Worm (Caenorhabditis elegans): ENCODE results near the gene F46F3.3.

F46F3.3 gene

ce11 chrV:11682858-11683257 is 15.6 kb downstream of the F46F3.3 start:
- TF ChIP-seq nfya-1 (tag; optimal IDR thresholded peaks at IDR 0.05; ENCODE audit: insufficient read depth) (no peak), nhr-237 (tag; optimal IDR thresholded peaks at IDR 0.05) (no peak), nhr-23 (tag; optimal IDR thresholded peaks at IDR 0.05) (peak; percentile 26), nhr-28 (tag; optimal IDR thresholded peaks at IDR 0.05) (no peak), nhr-43 (tag; optimal IDR thresholded peaks at IDR 0.05; ENCODE audit: poor library complexity, severe bottlenecking) (peak; percentile 2), elt-1 (tag; optimal IDR thresholded peaks at IDR 0.05) (no peak), nhr-76 (tag; optimal IDR thresholded peaks at IDR 0.05) (no peak), jun-1 (tag; optimal IDR thresholded peaks at IDR 0.05) (no peak), nhr-77 (tag; optimal IDR thresholded peaks at IDR 0.05) (no peak)

- TF ChIP-seq lsy-12 (tag; optimal IDR thresholded peaks at IDR 0.05) (no peak), fos-1 (tag; optimal IDR thresholded peaks at IDR 0.05) (no peak), egl-5 (tag; optimal IDR thresholded peaks at IDR 0.05) (no peak), elt-1 (tag; optimal IDR thresholded peaks at IDR 0.05) (no peak), nhr-77 (tag; optimal IDR thresholded peaks at IDR 0.05) (no peak), daf-12 (tag; optimal IDR thresholded peaks at IDR 0.05) (no peak), aly-2 (tag; optimal IDR thresholded peaks at IDR 0.05) (no peak), elt-3 (tag; optimal IDR thresholded peaks at IDR 0.05) (no peak), ceh-82 (tag; optimal IDR thresholded peaks at IDR 0.05) (no peak)
Measured at ce11 chrV:11686877-11687276, 19.6 kb downstream of the F46F3.3 start, which contains the start of gene W05E10.2. TSS of gene W05E10.2 (plus strand) at chrV:11687177.

- TF ChIP-seq ztf-4 (tag; optimal IDR thresholded peaks at IDR 0.05) = no peak
- no peak for TF ChIP-seq jun-1 (tag; optimal IDR thresholded peaks at IDR 0.05)
- TF ChIP-seq ztf-11 (tag; optimal IDR thresholded peaks at IDR 0.05) = no peak
- TF ChIP-seq pqm-1 (tag; optimal IDR thresholded peaks at IDR 0.05) = peak; percentile 52
- TF ChIP-seq sea-2 (GFP tag; optimal IDR thresholded peaks at IDR 0.05) = no peak
- peak; percentile 69 for TF ChIP-seq elt-2 (tag; optimal IDR thresholded peaks at IDR 0.05)
Measured at ce11 chrV:11691553-11691952, 24.3 kb downstream of the F46F3.3 start, which contains the start of gene W05E10.1. TSS of gene W05E10.1 (minus strand) at chrV:11691691.

- no peak for TF ChIP-seq lin-39 (tag; optimal IDR thresholded peaks at IDR 0.05)
- TF ChIP-seq nfya-1 (tag; optimal IDR thresholded peaks at IDR 0.05; ENCODE audit: insufficient read depth) = no peak
- TF ChIP-seq nhr-23 (tag; optimal IDR thresholded peaks at IDR 0.05) = no peak
- TF ChIP-seq ztf-4 (tag; optimal IDR thresholded peaks at IDR 0.05) = no peak
- TF ChIP-seq nhr-77 (tag; optimal IDR thresholded peaks at IDR 0.05) = no peak
- no peak for TF ChIP-seq skn-1 (tag; optimal IDR thresholded peaks at IDR 0.05)
- TF ChIP-seq mdl-1 (tag; optimal IDR thresholded peaks at IDR 0.05) = no peak
- TF ChIP-seq ceh-28 (tag; optimal IDR thresholded peaks at IDR 0.05) = no peak
- no peak for TF ChIP-seq daf-12 (tag; optimal IDR thresholded peaks at IDR 0.05)
- no peak for TF ChIP-seq nhr-11 (tag; optimal IDR thresholded peaks at IDR 0.05)
- no peak for TF ChIP-seq ceh-82 (tag; optimal IDR thresholded peaks at IDR 0.05)
- TF ChIP-seq hmg-11 (tag; optimal IDR thresholded peaks at IDR 0.05) = no peak
- no peak for TF ChIP-seq elt-2 (tag; optimal IDR thresholded peaks at IDR 0.05)
- no peak for TF ChIP-seq eor-1 (tag; optimal IDR thresholded peaks at IDR 0.05)
- no peak for TF ChIP-seq ztf-11 (tag; optimal IDR thresholded peaks at IDR 0.05)
- TF ChIP-seq egl-5 (tag; optimal IDR thresholded peaks at IDR 0.05) = no peak
- no peak for TF ChIP-seq nhr-25 (tag; optimal IDR thresholded peaks at IDR 0.05)
- no peak for TF ChIP-seq elt-1 (tag; optimal IDR thresholded peaks at IDR 0.05)
Measured at ce11 chrV:11695597-11695996, 28.3 kb downstream of the F46F3.3 start, which contains the start of gene W05E10.5. TSS of gene W05E10.5 (minus strand) at chrV:11695697.

- TF ChIP-seq fkh-10 (GFP tag; optimal IDR thresholded peaks at IDR 0.05) (peak; percentile 84), unc-39 (tag; optimal IDR thresholded peaks at IDR 0.05) (no peak)
Measured at ce11 chrV:11697482-11697881, 30.2 kb downstream of the F46F3.3 start.

- no peak for TF ChIP-seq nhr-43 (tag; optimal IDR thresholded peaks at IDR 0.05; ENCODE audit: poor library complexity, severe bottlenecking)
- TF ChIP-seq fkh-10 (GFP tag; optimal IDR thresholded peaks at IDR 0.05) = peak; percentile 86
Measured at ce11 chrV:11704658-11705057, 37.4 kb downstream of the F46F3.3 start.
